Fruit fly (Drosophila melanogaster): Measurements from ENCODE around the gene Kaz.

dm6 chr3R:24866976-24867375 lies 37.2 kb upstream of the Kaz start:
- no peak for TF ChIP-seq EcR (GFP tag; optimal IDR thresholded peaks at IDR 0.05)
- TF ChIP-seq psq (optimal IDR thresholded peaks at IDR 0.05) = no peak
- no peak for TF ChIP-seq CG8478 (optimal IDR thresholded peaks at IDR 0.05)

Data from whole organism.